Worm (Caenorhabditis elegans) whole organism, L2 larva: ENCODE measurements around the gene srt-67.

ENCODE experiments used
- C34F6.9 ChIP-seq: fragments of 150-350 bp; optimal IDR thresholded peaks from 2 replicates; lab custom pipeline; 2014; ENCODE audit warnings: missing biosample characterization, missing genetic modification characterization
- F13H6.1 ChIP-seq: sonication (generic microtip); optimal IDR thresholded peaks from 2 replicates; lab custom pipeline; 2016; ENCODE audit warnings: missing genetic modification characterization, missing compliant biosample characterization
- Y55F3AM.14 ChIP-seq: fragments of 200-800 bp; sonication (Bioruptor generic); optimal IDR thresholded peaks from 2 replicates; lab custom pipeline; 2018; ENCODE audit warnings: mild to moderate bottlenecking, missing genetic modification characterization, missing compliant biosample characterization
- ZK546.5 ChIP-seq: sonication (generic microtip); optimal IDR thresholded peaks from 2 replicates; lab custom pipeline; 2017; ENCODE audit warnings: missing biosample characterization, missing genetic modification characterization
- alr-1 ChIP-seq: fragments of 150-350 bp; optimal IDR thresholded peaks from 2 replicates; lab custom pipeline; 2014; ENCODE audit warnings: missing biosample characterization, missing genetic modification characterization
- aly-2 ChIP-seq: fragments of 150-350 bp; optimal IDR thresholded peaks from 2 replicates; lab custom pipeline; 2014; ENCODE audit warnings: missing biosample characterization, missing genetic modification characterization
- ama-1 ChIP-seq: fragments of 150-350 bp; optimal IDR thresholded peaks from 2 replicates; lab custom pipeline; 2018; ENCODE audit warnings: inconsistent platforms
- blmp-1 ChIP-seq: sonication (generic microtip); optimal IDR thresholded peaks from 2 replicates; lab custom pipeline; 2017; ENCODE audit warnings: missing genetic modification characterization, mild to moderate bottlenecking, missing compliant biosample characterization, antibody characterized with exemption, moderate library complexity; ENCODE audit not compliant: insufficient read depth
- ceh-16 ChIP-seq: fragments of 150-350 bp; optimal IDR thresholded peaks from 2 replicates; lab custom pipeline; 2014; ENCODE audit warnings: missing biosample characterization, missing genetic modification characterization
- crh-2 ChIP-seq: sonication (generic microtip); optimal IDR thresholded peaks from 2 replicates; lab custom pipeline; 2017; ENCODE audit warnings: missing biosample characterization, missing genetic modification characterization
- dmd-4 ChIP-seq: sonication (generic microtip); optimal IDR thresholded peaks from 2 replicates; lab custom pipeline; 2017; ENCODE audit warnings: missing biosample characterization, missing genetic modification characterization
- elt-1 ChIP-seq: fragments of 150-350 bp; optimal IDR thresholded peaks from 2 replicates; lab custom pipeline; 2014; ENCODE audit warnings: missing biosample characterization, missing genetic modification characterization
- fos-1 ChIP-seq: fragments of 150-350 bp; optimal IDR thresholded peaks from 2 replicates; lab custom pipeline; 2014; ENCODE audit warnings: missing biosample characterization, missing genetic modification characterization
- gmeb-1 ChIP-seq: fragments of 150-350 bp; optimal IDR thresholded peaks from 2 replicates; lab custom pipeline; 2014; ENCODE audit warnings: missing biosample characterization, missing genetic modification characterization
- lin-11 ChIP-seq: fragments of 150-350 bp; sonication (generic microtip); optimal IDR thresholded peaks from 2 replicates; lab custom pipeline; 2014; ENCODE audit warnings: missing biosample characterization, missing genetic modification characterization, inconsistent platforms, mixed read lengths
- lin-13 ChIP-seq: fragments of 150-350 bp; optimal IDR thresholded peaks from 2 replicates; lab custom pipeline; 2014; ENCODE audit warnings: missing biosample characterization, missing genetic modification reagents, missing genetic modification characterization
- lin-39 ChIP-seq: fragments of 150-350 bp; optimal IDR thresholded peaks from 2 replicates; lab custom pipeline; 2014; ENCODE audit warnings: missing biosample characterization, missing genetic modification reagents, missing genetic modification characterization
- lsy-2 ChIP-seq, 2 experiments: fragments of 150-350 bp in 1 of 2; sonication (generic microtip) in 1 of 2; optimal IDR thresholded peaks; 2 replicates each; lab custom pipeline; 2014 to 2017; ENCODE audit warnings: missing biosample characterization in 2 of 2, missing genetic modification characterization in 2 of 2
- mab-5 ChIP-seq: fragments of 150-350 bp; optimal IDR thresholded peaks from 2 replicates; lab custom pipeline; 2014; ENCODE audit warnings: missing biosample characterization, missing genetic modification characterization
- mbf-1 ChIP-seq: sonication (generic microtip); optimal IDR thresholded peaks from 2 replicates; lab custom pipeline; 2017; ENCODE audit warnings: missing biosample characterization, missing genetic modification characterization
- mdl-1 ChIP-seq, 2 experiments: fragments of 150-350 bp in 1 of 2; sonication (generic microtip) in 1 of 2; optimal IDR thresholded peaks; 2 replicates each; lab custom pipeline; 2017; ENCODE audit warnings: missing biosample characterization in 2 of 2, missing genetic modification characterization in 2 of 2
- nhr-10 ChIP-seq: sonication (generic microtip); optimal IDR thresholded peaks from 2 replicates; lab custom pipeline; 2017; ENCODE audit warnings: missing biosample characterization, missing genetic modification characterization
- nhr-12 ChIP-seq: fragments of 150-350 bp; optimal IDR thresholded peaks from 2 replicates; lab custom pipeline; 2014; ENCODE audit warnings: missing biosample characterization, missing genetic modification characterization
- nhr-129 ChIP-seq: fragments of 150-350 bp; optimal IDR thresholded peaks from 2 replicates; lab custom pipeline; 2014; ENCODE audit warnings: missing biosample characterization, missing genetic modification characterization
- nhr-21 ChIP-seq: fragments of 150-350 bp; optimal IDR thresholded peaks from 2 replicates; lab custom pipeline; 2014; ENCODE audit warnings: missing biosample characterization, missing genetic modification characterization
- nhr-23 ChIP-seq: fragments of 150-350 bp; optimal IDR thresholded peaks from 2 replicates; lab custom pipeline; 2014; ENCODE audit warnings: missing biosample characterization, missing genetic modification reagents, missing genetic modification characterization
- nhr-237 ChIP-seq: fragments of 150-350 bp; optimal IDR thresholded peaks from 2 replicates; lab custom pipeline; 2014; ENCODE audit warnings: missing biosample characterization, missing genetic modification characterization
- nhr-25 ChIP-seq: fragments of 150-350 bp; sonication (generic microtip); optimal IDR thresholded peaks from 3 replicates; lab custom pipeline; 2014; ENCODE audit warnings: missing biosample characterization, missing genetic modification characterization
- nhr-6 ChIP-seq: fragments of 150-350 bp; optimal IDR thresholded peaks from 2 replicates; lab custom pipeline; 2014; ENCODE audit warnings: missing biosample characterization, missing genetic modification characterization
- peb-1 ChIP-seq: fragments of 150-350 bp; optimal IDR thresholded peaks from 2 replicates; lab custom pipeline; 2014; ENCODE audit warnings: missing biosample characterization, missing genetic modification characterization
- sem-4 ChIP-seq: fragments of 150-350 bp; optimal IDR thresholded peaks from 2 replicates; lab custom pipeline; 2014; ENCODE audit warnings: missing biosample characterization, missing genetic modification reagents, missing genetic modification characterization
- sma-3 ChIP-seq: sonication (generic microtip); optimal IDR thresholded peaks from 2 replicates; lab custom pipeline; 2016; ENCODE audit warnings: missing genetic modification reagents, missing genetic modification characterization, missing compliant biosample characterization
- sma-9 ChIP-seq, 2 experiments: fragments of 150-350 bp in 1 of 2; sonication (generic microtip) in 1 of 2; optimal IDR thresholded peaks; 2 replicates each; lab custom pipeline; 2014 to 2016; ENCODE audit warnings: missing genetic modification characterization in 2 of 2, mild to moderate bottlenecking in 1 of 2, missing biosample characterization in 1 of 2, missing compliant biosample characterization in 1 of 2, missing genetic modification reagents in 1 of 2, moderate library complexity in 1 of 2
- unc-39 ChIP-seq: fragments of 150-350 bp; optimal IDR thresholded peaks from 2 replicates; lab custom pipeline; 2014; ENCODE audit warnings: missing biosample characterization, missing genetic modification characterization
- unc-55 ChIP-seq: fragments of 150-350 bp; sonication (generic microtip); optimal IDR thresholded peaks from 3 replicates; lab custom pipeline; 2014; ENCODE audit warnings: missing biosample characterization, missing genetic modification reagents, missing genetic modification characterization
- unc-62 ChIP-seq: fragments of 150-350 bp; optimal IDR thresholded peaks from 2 replicates; lab custom pipeline; 2014; ENCODE audit warnings: missing biosample characterization, missing genetic modification reagents, missing genetic modification characterization
- zag-1 ChIP-seq: fragments of 150-350 bp; optimal IDR thresholded peaks from 2 replicates; lab custom pipeline; 2014; ENCODE audit warnings: missing biosample characterization, missing genetic modification characterization
- ztf-1 ChIP-seq: fragments of 200-800 bp; sonication (Bioruptor generic); conservative IDR thresholded peaks from 2 replicates; pipeline ENCODE4 v1.3.6; 2022; ENCODE audit warnings: missing genetic modification characterization, missing compliant biosample characterization
- ztf-4 ChIP-seq: fragments of 150-350 bp; optimal IDR thresholded peaks from 2 replicates; lab custom pipeline; 2014; ENCODE audit warnings: missing biosample characterization, missing genetic modification characterization

srt-67 gene

DNA sequence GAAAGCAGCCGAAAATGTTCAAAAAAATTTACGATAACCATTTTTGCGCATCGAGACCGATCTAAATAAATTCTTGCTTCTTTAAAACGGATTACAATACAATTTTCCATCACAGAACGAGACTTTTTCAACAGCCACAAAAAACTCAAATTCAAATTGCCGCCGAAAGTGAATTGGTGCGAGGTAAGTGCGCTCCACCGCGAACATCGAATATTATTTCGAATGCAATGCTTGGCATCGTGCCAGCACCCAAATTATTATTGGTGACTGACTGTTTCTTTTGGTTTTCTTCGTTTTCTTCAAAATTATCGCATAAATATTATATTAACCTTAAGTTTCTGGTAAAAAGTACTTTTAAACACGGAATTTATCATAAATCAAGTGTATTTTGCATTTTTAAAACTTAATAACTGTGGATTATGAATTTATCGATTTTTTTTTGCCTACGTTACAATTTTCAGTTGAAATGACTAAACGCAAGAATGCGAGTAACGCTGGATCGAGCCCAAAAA is 11.8 kb upstream of the srt-67 start, which contains the start of gene penr-1:
penr-1 (plus strand) TSS at position 462 of the 512 bp plus-strand sequence.
- TF ChIP-seq alr-1 (no peak), lin-39 (tag; lab: Kevin White, UChicago) (no peak), dmd-4 (tag; lab: Kevin White, UChicago) (no peak), lsy-2 (tag; optimal IDR thresholded peaks at IDR 0.05; lab: Kevin White, UChicago) (peak; percentile 3 to 74), elt-1 (tag; lab: Kevin White, UChicago) (no peak), peb-1 (tag; lab: Kevin White, UChicago) (no peak), mbf-1 (no peak), nhr-10 (tag; lab: Kevin White, UChicago) (no peak), nhr-23 (tag; lab: Kevin White, UChicago) (no peak), nhr-129 (tag; lab: Kevin White, UChicago) (peak; percentile 57), sem-4 (peak; percentile 49), C34F6.9 (tag; lab: Kevin White, UChicago) (peak; percentile 76), nhr-6 (tag; lab: Kevin White, UChicago) (no peak), unc-39 (tag; lab: Kevin White, UChicago) (no peak), lin-13 (GFP tag; lab: Kevin White, UChicago) (peak; percentile 35), aly-2 (tag; lab: Kevin White, UChicago) (no peak), crh-2 (tag; lab: Kevin White, UChicago) (peak; percentile 62), sma-3 (GFP tag; lab: Kevin White, UChicago) (peak; percentile 41), lin-11 (tag; lab: Kevin White, UChicago) (peak; percentile 18), nhr-237 (tag; lab: Kevin White, UChicago) (no peak), F13H6.1 (tag; lab: Kevin White, UChicago) (peak; percentile 40), nhr-25 (tag; lab: Kevin White, UChicago) (peak; percentile 46), fos-1 (peak; percentile 15), unc-55 (GFP tag; lab: Kevin White, UChicago) (peak; percentile 71), gmeb-1 (tag; lab: Kevin White, UChicago) (peak; percentile 92), ceh-16 (no peak), sma-9 (GFP tag; optimal IDR thresholded peaks at IDR 0.05; lab: Kevin White, UChicago) (peak; percentile 74), sma-9 (tag; optimal IDR thresholded peaks at IDR 0.05; lab: Kevin White, UChicago) (no peak), unc-62 (GFP tag; lab: Kevin White, UChicago) (no peak), zag-1 (no peak), mdl-1 (tag; optimal IDR thresholded peaks at IDR 0.05; lab: Kevin White, UChicago) (no peak)

DNA sequence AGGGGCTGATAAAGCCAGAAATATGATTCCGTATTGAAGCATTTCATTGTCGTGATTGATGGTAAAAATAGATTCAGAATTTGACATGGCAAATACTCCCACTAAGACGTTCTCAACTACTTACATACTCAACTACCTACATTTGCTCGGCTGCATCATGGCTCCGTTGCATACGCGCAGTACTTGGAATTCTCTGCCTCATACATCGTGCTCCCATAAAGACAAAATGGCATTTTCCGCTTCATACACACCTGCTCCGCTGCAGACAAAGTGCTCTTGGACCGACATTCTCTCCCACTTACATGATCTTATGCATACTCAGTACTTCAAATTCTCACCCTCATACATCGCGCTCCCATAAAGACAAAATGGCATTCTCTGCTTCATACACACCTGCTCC is 8.3 kb upstream of the srt-67 start, which contains the start of the genes srt-69 and B0238.12:
srt-69 (minus strand) TSS at position 101 of the 400 bp plus-strand sequence.
B0238.12 (plus strand) TSS at position 264 of the 400 bp plus-strand sequence.
- TF ChIP-seq blmp-1 (tag; lab: Kevin White, UChicago) (no peak), elt-1 (tag; lab: Kevin White, UChicago) (no peak), Y55F3AM.14 (GFP tag; lab: Kevin White, UChicago) (no peak), mbf-1 (no peak), unc-39 (tag; lab: Kevin White, UChicago) (no peak), lin-11 (tag; lab: Kevin White, UChicago) (no peak), nhr-129 (tag; lab: Kevin White, UChicago) (no peak), ama-1 (lab: Kevin White, UChicago) (no peak), dmd-4 (tag; lab: Kevin White, UChicago) (no peak), mab-5 (tag; lab: Kevin White, UChicago) (no peak), ceh-16 (no peak)

DNA sequence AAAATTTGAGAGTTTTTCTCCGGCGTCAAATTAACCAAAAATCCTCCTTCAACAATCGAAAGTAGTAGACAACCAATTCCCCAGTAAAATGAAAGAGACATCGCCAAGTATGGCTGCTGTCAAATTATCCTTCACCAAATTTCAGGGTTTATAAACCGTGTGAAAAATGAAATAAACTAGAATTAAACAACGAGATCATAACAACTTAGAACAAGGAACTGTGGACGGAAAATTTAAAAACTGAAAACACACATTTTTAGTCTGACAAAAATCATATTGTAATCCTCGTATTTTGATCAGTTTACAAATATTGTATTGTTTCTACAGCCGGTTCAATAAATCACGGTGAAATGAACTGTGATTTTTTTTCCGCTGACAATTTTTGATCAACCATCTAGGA is 5.7 kb upstream of the srt-67 start, which contains the start of gene cest-30:
cest-30 (minus strand) TSS at position 101 of the 400 bp plus-strand sequence.
- TF ChIP-seq nhr-23 (tag; lab: Kevin White, UChicago): no peak
- no peak for TF ChIP-seq ZK546.5 (tag; lab: Kevin White, UChicago)
- no peak for TF ChIP-seq sem-4
- TF ChIP-seq alr-1: no peak
- TF ChIP-seq nhr-129 (tag; lab: Kevin White, UChicago): no peak
- no peak for TF ChIP-seq nhr-21
- TF ChIP-seq ztf-4 (tag; lab: Kevin White, UChicago): no peak
- TF ChIP-seq fos-1: no peak
- TF ChIP-seq lin-13 (GFP tag; lab: Kevin White, UChicago): no peak
- TF ChIP-seq sma-9 (GFP tag; optimal IDR thresholded peaks at IDR 0.05; lab: Kevin White, UChicago): no peak
- TF ChIP-seq sma-9 (tag; optimal IDR thresholded peaks at IDR 0.05; lab: Kevin White, UChicago): no peak
- TF ChIP-seq crh-2 (tag; lab: Kevin White, UChicago): no peak
- TF ChIP-seq sma-3 (GFP tag; lab: Kevin White, UChicago): no peak
- no peak for TF ChIP-seq blmp-1 (tag; lab: Kevin White, UChicago)
- TF ChIP-seq ztf-1 (GFP tag; lab: Robert Waterston, UW): no peak
- no peak for TF ChIP-seq peb-1 (tag; lab: Kevin White, UChicago)
- TF ChIP-seq unc-55 (GFP tag; lab: Kevin White, UChicago): no peak
- no peak for TF ChIP-seq nhr-12 (tag; lab: Kevin White, UChicago)
